Fruit fly (Drosophila melanogaster) whole organism, embryonic: ENCODE measurements around the gene Orco.
A peak's percentile ranks its signal among the peaks of the same experiment; 100 is the strongest.

ENCODE experiments used
- Abd-B ChIP-seq: fragments of 200-800 bp; sonication (Bioruptor generic); optimal IDR thresholded peaks from 2 replicates; lab custom pipeline; 2018; ENCODE audit warnings: missing biosample characterization, mild to moderate bottlenecking, missing genetic modification characterization, moderate library complexity
- Antp ChIP-seq: fragments of 200-800 bp; sonication (Bioruptor generic); optimal IDR thresholded peaks from 3 replicates; lab custom pipeline; 2016; ENCODE audit warnings: missing biosample characterization, missing genetic modification characterization
- CG10321 ChIP-seq: fragments of 200-800 bp; sonication (Bioruptor generic); IDR thresholded peaks from 2 replicates; pipeline ENCODE4 v1.3.6; 2022; ENCODE audit warnings: missing biosample characterization, missing genetic modification characterization
- CG10366 ChIP-seq: fragments of 200-800 bp; sonication (Bioruptor generic); IDR thresholded peaks from 2 replicates; pipeline ENCODE4 v1.3.6; 2022; ENCODE audit warnings: missing biosample characterization, missing genetic modification characterization
- CG10543 ChIP-seq: fragments of 200-800 bp; sonication (Bioruptor generic); optimal IDR thresholded peaks from 3 replicates; lab custom pipeline; 2017; ENCODE audit warnings: missing biosample characterization, mild to moderate bottlenecking, missing genetic modification characterization, moderate library complexity
- CG11398 ChIP-seq: fragments of 200-800 bp; sonication (Bioruptor generic); optimal IDR thresholded peaks from 2 replicates; lab custom pipeline; 2016; ENCODE audit warnings: missing biosample characterization, missing genetic modification characterization
- CG11695 ChIP-seq: fragments of 200-800 bp; sonication (Bioruptor generic); IDR thresholded peaks from 3 replicates; pipeline ENCODE4 v1.3.6; 2022; ENCODE audit warnings: missing biosample characterization, missing genetic modification characterization
- CG12299 ChIP-seq: fragments of 200-800 bp; sonication (Bioruptor generic); optimal IDR thresholded peaks from 2 replicates; lab custom pipeline; 2018; ENCODE audit warnings: missing biosample characterization, mild to moderate bottlenecking, missing genetic modification characterization
- CG1233 ChIP-seq: fragments of 200-800 bp; sonication (Bioruptor generic); optimal IDR thresholded peaks from 4 replicates; lab custom pipeline; 2018; ENCODE audit warnings: missing biosample characterization, mild to moderate bottlenecking, missing genetic modification characterization
- CG12391 ChIP-seq: fragments of 200-800 bp; sonication (Bioruptor generic); optimal IDR thresholded peaks from 3 replicates; lab custom pipeline; 2018; ENCODE audit warnings: missing biosample characterization, mild to moderate bottlenecking, missing genetic modification characterization, moderate library complexity
- CG13775 ChIP-seq: fragments of 200-800 bp; sonication (Bioruptor generic); optimal IDR thresholded peaks from 3 replicates; lab custom pipeline; 2017; ENCODE audit warnings: missing biosample characterization, mild to moderate bottlenecking, missing genetic modification characterization
- CG15073 ChIP-seq: fragments of 200-800 bp; sonication (Bioruptor generic); optimal IDR thresholded peaks from 2 replicates; lab custom pipeline; 2016; ENCODE audit warnings: missing biosample characterization, missing genetic modification characterization
- CG17612 ChIP-seq: fragments of 200-800 bp; sonication (Bioruptor generic); IDR thresholded peaks from 2 replicates; pipeline ENCODE4 v1.3.6; 2022; ENCODE audit warnings: missing biosample characterization, missing genetic modification characterization
- CG2202 ChIP-seq: fragments of 200-800 bp; sonication (Bioruptor generic); optimal IDR thresholded peaks from 2 replicates; lab custom pipeline; 2018; ENCODE audit warnings: missing biosample characterization, mild to moderate bottlenecking, missing genetic modification characterization
- CG2875 ChIP-seq: fragments of 200-800 bp; sonication (Bioruptor generic); optimal IDR thresholded peaks from 2 replicates; lab custom pipeline; 2017; ENCODE audit warnings: missing biosample characterization, mild to moderate bottlenecking, missing genetic modification characterization, missing genetic modification reagents
- CG32772 ChIP-seq: fragments of 200-800 bp; sonication (Bioruptor generic); IDR thresholded peaks from 2 replicates; pipeline ENCODE4 v1.3.6; 2022; ENCODE audit warnings: missing biosample characterization, missing genetic modification characterization
- CG3838 ChIP-seq: fragments of 200-800 bp; sonication (Bioruptor generic); optimal IDR thresholded peaks from 3 replicates; lab custom pipeline; 2016; ENCODE audit warnings: missing biosample characterization, missing genetic modification characterization
- CG6689 ChIP-seq: fragments of 200-800 bp; sonication (Bioruptor generic); IDR thresholded peaks from 2 replicates; pipeline ENCODE4 v1.3.6; 2022; ENCODE audit warnings: missing biosample characterization, missing genetic modification characterization
- CG7786 ChIP-seq: fragments of 200-800 bp; sonication (Bioruptor generic); optimal IDR thresholded peaks from 2 replicates; lab custom pipeline; 2016; ENCODE audit warnings: missing biosample characterization, missing genetic modification characterization
- H2.0 ChIP-seq: fragments of 200-800 bp; sonication (Bioruptor generic); IDR thresholded peaks from 2 replicates; pipeline ENCODE4 v1.3.6; 2022; ENCODE audit warnings: missing biosample characterization, missing genetic modification characterization
- Hmx ChIP-seq: fragments of 200-800 bp; sonication (Bioruptor generic); optimal IDR thresholded peaks from 2 replicates; lab custom pipeline; 2016; ENCODE audit warnings: missing biosample characterization, missing genetic modification characterization
- Hr51 ChIP-seq, 2 experiments: fragments of 200-800 bp; sonication (Bioruptor generic); optimal IDR thresholded peaks; 2 replicates in 1 of 2; 3 replicates in 1 of 2; lab custom pipeline; 2016 to 2018; ENCODE audit warnings: missing biosample characterization in 2 of 2, missing genetic modification characterization in 2 of 2, mild to moderate bottlenecking in 1 of 2, moderate library complexity in 1 of 2
- Mes4 ChIP-seq: fragments of 200-800 bp; sonication (Bioruptor generic); optimal IDR thresholded peaks from 2 replicates; lab custom pipeline; 2016; ENCODE audit warnings: missing biosample characterization, missing genetic modification characterization
- NK7.1 ChIP-seq: fragments of 200-800 bp; sonication (Bioruptor generic); optimal IDR thresholded peaks from 3 replicates; lab custom pipeline; 2016; ENCODE audit warnings: missing biosample characterization, missing genetic modification characterization
- Nf-YB ChIP-seq: fragments of 200-800 bp; sonication (Bioruptor generic); optimal IDR thresholded peaks from 3 replicates; lab custom pipeline; 2019; ENCODE audit warnings: missing biosample characterization, mild to moderate bottlenecking, missing genetic modification characterization, moderate library complexity
- NfI ChIP-seq: fragments of 200-800 bp; sonication (Bioruptor generic); optimal IDR thresholded peaks from 3 replicates; lab custom pipeline; 2018; ENCODE audit warnings: missing biosample characterization, mild to moderate bottlenecking, missing genetic modification characterization, moderate library complexity
- Oli ChIP-seq: fragments of 200-800 bp; sonication (Bioruptor generic); optimal IDR thresholded peaks from 2 replicates; lab custom pipeline; 2018; ENCODE audit warnings: missing biosample characterization, mild to moderate bottlenecking, missing genetic modification characterization, moderate library complexity
- Ptx1 ChIP-seq: fragments of 200-800 bp; sonication (Bioruptor generic); IDR thresholded peaks from 2 replicates; pipeline ENCODE4 v1.3.6; 2022; ENCODE audit warnings: missing biosample characterization, missing genetic modification characterization
- Rx ChIP-seq: fragments of 200-800 bp; sonication (Bioruptor generic); IDR thresholded peaks from 2 replicates; pipeline ENCODE4 v1.3.6; 2022; ENCODE audit warnings: missing biosample characterization, missing genetic modification characterization
- Sin3A ChIP-seq: fragments of >200 bp; optimal IDR thresholded peaks from 2 replicates; lab custom pipeline; 2018
- Ssrp ChIP-seq: fragments of 200-800 bp; sonication (Bioruptor generic); optimal IDR thresholded peaks from 2 replicates; lab custom pipeline; 2018; ENCODE audit warnings: missing biosample characterization, mild to moderate bottlenecking, missing genetic modification characterization, moderate library complexity
- Usf ChIP-seq: fragments of 200-800 bp; sonication (Bioruptor generic); optimal IDR thresholded peaks from 2 replicates; lab custom pipeline; 2017; ENCODE audit warnings: missing genotype, missing biosample characterization, missing genetic modification characterization
- aop ChIP-seq: fragments of 200-800 bp; sonication (Bioruptor generic); IDR thresholded peaks from 2 replicates; pipeline ENCODE4 v1.3.6; 2022; ENCODE audit warnings: missing biosample characterization, missing genetic modification characterization
- bowl ChIP-seq: fragments of 200-800 bp; sonication (Bioruptor generic); IDR thresholded peaks from 2 replicates; pipeline ENCODE4 v1.3.6; 2022; ENCODE audit warnings: missing biosample characterization, missing genetic modification characterization
- corto ChIP-seq: fragments of 200-800 bp; sonication (Bioruptor generic); optimal IDR thresholded peaks from 2 replicates; lab custom pipeline; 2016; ENCODE audit warnings: missing biosample characterization, mild to moderate bottlenecking, missing genetic modification characterization, moderate library complexity
- crp ChIP-seq, 2 experiments: fragments of 200-800 bp; sonication (Bioruptor generic); optimal IDR thresholded peaks; 2 replicates in 1 of 2; 3 replicates in 1 of 2; lab custom pipeline; 2017; ENCODE audit warnings: missing biosample characterization in 2 of 2, missing genetic modification characterization in 2 of 2, mild to moderate bottlenecking in 1 of 2, moderate library complexity in 1 of 2
- dmrt11E ChIP-seq: fragments of 200-800 bp; sonication (Bioruptor generic); optimal IDR thresholded peaks from 3 replicates; lab custom pipeline; 2018; ENCODE audit warnings: missing biosample characterization, mild to moderate bottlenecking, missing genetic modification characterization, moderate library complexity
- en ChIP-seq: fragments of 200-800 bp; sonication (Bioruptor generic); optimal IDR thresholded peaks from 2 replicates; lab custom pipeline; 2016; ENCODE audit warnings: missing biosample characterization, missing genetic modification characterization
- fd102C ChIP-seq: fragments of 200-800 bp; sonication (Bioruptor generic); optimal IDR thresholded peaks from 2 replicates; lab custom pipeline; 2018; ENCODE audit warnings: missing biosample characterization, mild to moderate bottlenecking, missing genetic modification characterization, moderate library complexity
- fd3F ChIP-seq: fragments of 200-800 bp; sonication (Bioruptor generic); optimal IDR thresholded peaks from 2 replicates; lab custom pipeline; 2018; ENCODE audit warnings: missing biosample characterization, mild to moderate bottlenecking, missing genetic modification characterization, moderate library complexity
- gsb ChIP-seq: fragments of 200-800 bp; sonication (Bioruptor generic); IDR thresholded peaks from 2 replicates; pipeline ENCODE4 v1.3.6; 2022; ENCODE audit warnings: missing biosample characterization, missing genetic modification characterization
- inv ChIP-seq: fragments of 200-800 bp; sonication (Bioruptor generic); IDR thresholded peaks from 2 replicates; pipeline ENCODE4 v1.3.6; 2022; ENCODE audit warnings: missing biosample characterization, missing genetic modification characterization; ENCODE audit not compliant: partially characterized antibody
- lov ChIP-seq, 2 experiments: fragments of 200-800 bp in 1 of 2; fragments of >200 bp in 1 of 2; sonication (Bioruptor generic) in 1 of 2; IDR thresholded peaks in 1 of 2; optimal IDR thresholded peaks in 1 of 2; 2 replicates in 1 of 2; 3 replicates in 1 of 2; pipeline versions ENCODE4 v1.3.6 to Lab custom; 2017 to 2022; ENCODE audit warnings: missing biosample characterization in 1 of 2, missing genetic modification characterization in 1 of 2
- nom ChIP-seq: fragments of 200-800 bp; sonication (Bioruptor generic); optimal IDR thresholded peaks from 2 replicates; lab custom pipeline; 2017; ENCODE audit warnings: missing biosample characterization, missing genetic modification characterization, mild to moderate bottlenecking, moderate library complexity, missing genetic modification reagents
- oc ChIP-seq: fragments of 200-800 bp; sonication (Bioruptor generic); optimal IDR thresholded peaks from 2 replicates; lab custom pipeline; 2018; ENCODE audit warnings: missing biosample characterization, mild to moderate bottlenecking, missing genetic modification characterization, moderate library complexity
- org-1 ChIP-seq: fragments of 200-800 bp; sonication (Bioruptor generic); optimal IDR thresholded peaks from 2 replicates; lab custom pipeline; 2017; ENCODE audit warnings: missing biosample characterization, missing genetic modification characterization
- repo ChIP-seq: fragments of 200-800 bp; sonication (Bioruptor generic); optimal IDR thresholded peaks from 2 replicates; lab custom pipeline; 2016; ENCODE audit warnings: missing biosample characterization, missing genetic modification characterization
- sc ChIP-seq, 3 experiments: fragments of >200 bp in 2 of 3; fragments of 200-800 bp in 1 of 3; sonication (Bioruptor generic) in 1 of 3; optimal IDR thresholded peaks; 2 replicates in 2 of 3; 3 replicates in 1 of 3; lab custom pipeline; 2017; ENCODE audit warnings: mild to moderate bottlenecking in 1 of 3, missing biosample characterization in 1 of 3, missing genetic modification characterization in 1 of 3, missing genetic modification reagents in 1 of 3
- tio ChIP-seq: fragments of 200-800 bp; sonication (Bioruptor generic); optimal IDR thresholded peaks from 2 replicates; lab custom pipeline; 2017; ENCODE audit warnings: missing biosample characterization, missing genetic modification characterization, inconsistent platforms

Orco gene

dm6 chr3R:5371563-5371962, 40.6 kb downstream of the Orco start, which contains the start of gene Polr2F (continued):
- TF ChIP-seq CG15073 (GFP tag; lab: Kevin White, UChicago): no peak
- no peak for TF ChIP-seq lov (optimal IDR thresholded peaks at IDR 0.05; lab: Kevin White, UChicago)
- TF ChIP-seq lov (GFP tag; IDR thresholded peaks at IDR 0.05; lab: Robert Waterston, UW): 0 out of 3 replicates have a peak, but pooled peaks have one; percentile 55
- TF ChIP-seq CG13775 (GFP tag; lab: Kevin White, UChicago): peak; percentile 64
- peak; percentile 96 for TF ChIP-seq Antp
- TF ChIP-seq Ssrp (tag; lab: Kevin White, UChicago): peak; percentile 57
- peak; percentile 55 for TF ChIP-seq Mes4 (GFP tag; lab: Kevin White, UChicago)
- no peak for TF ChIP-seq bowl (GFP tag; lab: Robert Waterston, UW)
- peak; percentile 53 for TF ChIP-seq Abd-B (GFP tag; lab: Kevin White, UChicago)
- peak; percentile 79 for TF ChIP-seq CG12391 (tag; lab: Kevin White, UChicago)
- no peak for TF ChIP-seq corto (GFP tag; lab: Kevin White, UChicago)
- peak; percentile 73 for TF ChIP-seq Ptx1 (GFP tag; lab: Robert Waterston, UW)
- TF ChIP-seq H2.0 (GFP tag; lab: Robert Waterston, UW): peak; percentile 80
- TF ChIP-seq crp (GFP tag; optimal IDR thresholded peaks at IDR 0.05; lab: Kevin White, UChicago): peak in 1 of 2 experiments; percentile 41
- peak; percentile 29 for TF ChIP-seq Oli
- TF ChIP-seq oc (tag; lab: Kevin White, UChicago): peak; percentile 46
- no peak for TF ChIP-seq Nf-YB (GFP tag; lab: Kevin White, UChicago)
- peak; percentile 22; the same call in 1 of the 2 replicates for TF ChIP-seq gsb (GFP tag; lab: Robert Waterston, UW)
- no peak for TF ChIP-seq CG2875 (GFP tag; lab: Kevin White, UChicago)
- peak; percentile 70 for TF ChIP-seq fd3F (GFP tag; lab: Kevin White, UChicago)
- TF ChIP-seq CG1233 (GFP tag; lab: Kevin White, UChicago): peak; percentile 74
- 0 out of 2 replicates have a peak, but pooled peaks have one; percentile 38 for TF ChIP-seq CG6689 (GFP tag; lab: Robert Waterston, UW)
- TF ChIP-seq CG32772 (GFP tag; lab: Robert Waterston, UW): peak; percentile 11; the same call in 1 of the 2 replicates
- TF ChIP-seq NfI (GFP tag; lab: Kevin White, UChicago): peak; percentile 90
- TF ChIP-seq Hr51 (GFP tag; optimal IDR thresholded peaks at IDR 0.05; lab: Kevin White, UChicago): peak; percentile 45 to 94
- TF ChIP-seq Sin3A: peak; percentile 55
- TF ChIP-seq CG11398 (GFP tag; lab: Kevin White, UChicago): peak; percentile 79
- no peak for TF ChIP-seq sc (optimal IDR thresholded peaks at IDR 0.05; lab: Kevin White, UChicago)
- no peak for TF ChIP-seq sc (GFP tag; optimal IDR thresholded peaks at IDR 0.05; lab: Kevin White, UChicago)
- no peak for TF ChIP-seq tio (GFP tag; lab: Kevin White, UChicago)
- peak; percentile 54 for TF ChIP-seq nom (GFP tag; lab: Kevin White, UChicago)
- TF ChIP-seq CG12299 (tag; lab: Kevin White, UChicago): peak; percentile 44
- TF ChIP-seq org-1 (GFP tag; lab: Kevin White, UChicago): no peak
- TF ChIP-seq CG2202 (tag; lab: Kevin White, UChicago): peak; percentile 13
- TF ChIP-seq fd102C: peak; percentile 9
- TF ChIP-seq CG17612: peak; percentile 59
- TF ChIP-seq CG11695: peak; percentile 19; the same call in 1 of the 3 replicates
- peak; percentile 87 for TF ChIP-seq repo (GFP tag; lab: Kevin White, UChicago)
- TF ChIP-seq CG10366: peak; percentile 64
- peak; percentile 77 for TF ChIP-seq aop (GFP tag; lab: Robert Waterston, UW)
- peak; percentile 70 for TF ChIP-seq Usf
- TF ChIP-seq Hmx (GFP tag; lab: Kevin White, UChicago): no peak
- TF ChIP-seq dmrt11E (tag; lab: Kevin White, UChicago): peak; percentile 65
- peak; percentile 67 for TF ChIP-seq CG3838
- peak; percentile 82 for TF ChIP-seq CG10543 (GFP tag; lab: Kevin White, UChicago)
- TF ChIP-seq inv (GFP tag; lab: Robert Waterston, UW): peak; percentile 26; the same call in 1 of the 2 replicates
- TF ChIP-seq Rx (GFP tag; lab: Robert Waterston, UW): peak; percentile 45; the same call in 1 of the 2 replicates
- peak; percentile 77 for TF ChIP-seq NK7.1 (GFP tag; lab: Kevin White, UChicago)
- TF ChIP-seq CG7786 (GFP tag; lab: Kevin White, UChicago): peak; percentile 93
- TF ChIP-seq en (GFP tag; lab: Kevin White, UChicago): peak; percentile 49
- TF ChIP-seq CG10321: peak; percentile 43; the same call in 1 of the 2 replicates
